Worm (Caenorhabditis elegans): Measurements from ENCODE around the gene hrg-9.
A peak's percentile ranks its signal among the peaks of the same experiment; 100 is the strongest.

hrg-9 gene

ce11 chrV:13003378-13003777 is 40.2 kb upstream of the hrg-9 start (continued):
- TF ChIP-seq F10B5.3 (tag; optimal IDR thresholded peaks at IDR 0.05) (peak; percentile 65), nhr-41 (GFP tag; IDR thresholded peaks at IDR 0.05) (peak; percentile 89), mep-1 (tag; optimal IDR thresholded peaks at IDR 0.05) (peak; percentile 85), aha-1 (tag) (peak; percentile 42), egl-27 (tag; optimal IDR thresholded peaks at IDR 0.05) (peak; percentile 18), daf-16 (GFP tag; optimal IDR thresholded peaks at IDR 0.05) (peak; percentile 46 to 88), daf-16 (tag; optimal IDR thresholded peaks at IDR 0.05) (peak; percentile 65), vab-7 (GFP tag; IDR thresholded peaks at IDR 0.05) (peak; percentile 83), nhr-111 (GFP tag; optimal IDR thresholded peaks at IDR 0.05) (peak; percentile 66), Y75B8A.6 (GFP tag; IDR thresholded peaks at IDR 0.05) (0 out of 2 replicates have a peak, but pooled peaks have one; percentile 65), snpc-4 (tag; optimal IDR thresholded peaks at IDR 0.05) (no peak), hmg-1.1 (GFP tag; IDR thresholded peaks at IDR 0.05) (peak; percentile 94), daf-8 (GFP tag; IDR thresholded peaks at IDR 0.05) (no peak), ceh-62 (tag; optimal IDR thresholded peaks at IDR 0.05) (no peak), set-16 (GFP tag; IDR thresholded peaks at IDR 0.05) (no peak), php-3 (GFP tag; IDR thresholded peaks at IDR 0.05) (peak; percentile 50), zag-1 (tag; optimal IDR thresholded peaks at IDR 0.05) (no peak), hlh-30 (tag; optimal IDR thresholded peaks at IDR 0.05; ENCODE audit: insufficient read depth) (peak; percentile 56), spr-3 (GFP tag; optimal IDR thresholded peaks at IDR 0.05) (peak; percentile 86), Y5F2A.4 (GFP tag; optimal IDR thresholded peaks at IDR 0.05) (peak; percentile 69), rbr-2 (tag; optimal IDR thresholded peaks at IDR 0.05) (peak; percentile 68), dmd-6 (GFP tag; IDR thresholded peaks at IDR 0.05) (peak; percentile 65), R02D3.7 (tag; optimal IDR thresholded peaks at IDR 0.05) (no peak), tra-1 (GFP tag; IDR thresholded peaks at IDR 0.05) (peak; percentile 77), hif-1 (tag; optimal IDR thresholded peaks at IDR 0.05) (peak in 1 of 2 experiments; percentile 58), nhr-28 (tag; optimal IDR thresholded peaks at IDR 0.05) (peak; percentile 72), unc-62 (GFP tag; optimal IDR thresholded peaks at IDR 0.05 in 1 of 2) (no peak), unc-62 (tag; optimal IDR thresholded peaks at IDR 0.05) (no peak), F26F4.8 (GFP tag; conservative IDR thresholded peaks at IDR 0.05) (0 out of 2 replicates have a peak, but pooled peaks have one; percentile 55), zip-2 (tag; optimal IDR thresholded peaks at IDR 0.05) (peak; percentile 53), ces-1 (GFP tag; optimal IDR thresholded peaks at IDR 0.05) (no peak), pqm-1 (tag; optimal IDR thresholded peaks at IDR 0.05) (no peak), jun-1 (tag; optimal IDR thresholded peaks at IDR 0.05) (no peak), tag-97 (GFP tag; IDR thresholded peaks at IDR 0.05) (no peak), fkh-10 (GFP tag; optimal IDR thresholded peaks at IDR 0.05) (no peak), pha-4 (GFP tag; IDR thresholded peaks at IDR 0.05) (peak; percentile 92), pha-4 (tag; optimal IDR thresholded peaks at IDR 0.05) (no peak), nhr-76 (tag; optimal IDR thresholded peaks at IDR 0.05) (no peak), skn-1 (tag; optimal IDR thresholded peaks at IDR 0.05) (no peak), duxl-1 (tag; optimal IDR thresholded peaks at IDR 0.05; ENCODE audit: poor library complexity) (peak; percentile 61), lsy-2 (tag; optimal IDR thresholded peaks at IDR 0.05) (no peak), madf-9 (GFP tag; conservative IDR thresholded peaks at IDR 0.05) (peak; percentile 53; the same call in 1 of the 2 replicates), sdz-12 (GFP tag; optimal IDR thresholded peaks at IDR 0.05) (no peak), ceh-28 (tag; optimal IDR thresholded peaks at IDR 0.05) (no peak), unc-39 (tag; optimal IDR thresholded peaks at IDR 0.05) (no peak), ZK546.5 (tag; optimal IDR thresholded peaks at IDR 0.05) (no peak), ZK337.2 (GFP tag; IDR thresholded peaks at IDR 0.05) (0 out of 2 replicates have a peak, but pooled peaks have one; percentile 49), lim-7 (GFP tag; IDR thresholded peaks at IDR 0.05) (peak; percentile 95), lin-1 (GFP tag; IDR thresholded peaks at IDR 0.05) (peak; percentile 75), F44E2.7 (GFP tag; IDR thresholded peaks at IDR 0.05) (0 out of 2 replicates have a peak, but pooled peaks have one; percentile 61), mdt-29 (GFP tag; IDR thresholded peaks at IDR 0.05) (0 out of 2 replicates have a peak, but pooled peaks have one; percentile 17), saeg-2 (GFP tag; IDR thresholded peaks at IDR 0.05) (no peak), fos-1 (tag; optimal IDR thresholded peaks at IDR 0.05) (no peak)
